Worm (Caenorhabditis elegans) whole organism, L1 larva: Measurements from ENCODE around the gene ZC204.17.

Experiments used
- aly-2 ChIP-seq: fragments of 150-350 bp; optimal IDR thresholded peaks from 2 replicates; lab custom pipeline; 2014; ENCODE audit warnings: missing biosample characterization, missing genetic modification characterization
- blmp-1 ChIP-seq: fragments of 150-350 bp; optimal IDR thresholded peaks from 2 replicates; lab custom pipeline; 2014; ENCODE audit warnings: missing biosample characterization, missing genetic modification characterization
- dpl-1 ChIP-seq, 3 experiments: fragments of 150-350 bp in 2 of 3; sonication (generic microtip) in 1 of 3; optimal IDR thresholded peaks; 2 replicates each; lab custom pipeline; 2014 to 2017; ENCODE audit warnings: missing biosample characterization in 3 of 3, missing genetic modification characterization in 3 of 3, missing genetic modification reagents in 3 of 3
- egl-27 ChIP-seq, 2 experiments: fragments of 150-350 bp in 1 of 2; sonication (generic microtip); optimal IDR thresholded peaks; 3 replicates each; lab custom pipeline; 2017 to 2018; ENCODE audit warnings: missing biosample characterization in 2 of 2, missing genetic modification characterization in 2 of 2, missing genetic modification reagents in 2 of 2
- fkh-10 ChIP-seq: sonication (generic microtip); optimal IDR thresholded peaks from 2 replicates; lab custom pipeline; 2017; ENCODE audit warnings: missing biosample characterization, missing genetic modification reagents, missing genetic modification characterization
- nhr-237 ChIP-seq: fragments of 150-350 bp; optimal IDR thresholded peaks from 2 replicates; lab custom pipeline; 2014; ENCODE audit warnings: missing biosample characterization, missing genetic modification characterization
- nhr-76 ChIP-seq: sonication (generic microtip); optimal IDR thresholded peaks from 2 replicates; lab custom pipeline; 2017; ENCODE audit warnings: missing biosample characterization, missing genetic modification characterization
- unc-62 ChIP-seq: fragments of 150-350 bp; optimal IDR thresholded peaks from 2 replicates; lab custom pipeline; 2014; ENCODE audit warnings: missing biosample characterization, missing genetic modification reagents, missing genetic modification characterization
- vab-15 ChIP-seq: sonication (generic microtip); optimal IDR thresholded peaks from 2 replicates; lab custom pipeline; 2017; ENCODE audit warnings: missing genotype, mild to moderate bottlenecking, missing genetic modification characterization, missing compliant biosample characterization

DNA sequence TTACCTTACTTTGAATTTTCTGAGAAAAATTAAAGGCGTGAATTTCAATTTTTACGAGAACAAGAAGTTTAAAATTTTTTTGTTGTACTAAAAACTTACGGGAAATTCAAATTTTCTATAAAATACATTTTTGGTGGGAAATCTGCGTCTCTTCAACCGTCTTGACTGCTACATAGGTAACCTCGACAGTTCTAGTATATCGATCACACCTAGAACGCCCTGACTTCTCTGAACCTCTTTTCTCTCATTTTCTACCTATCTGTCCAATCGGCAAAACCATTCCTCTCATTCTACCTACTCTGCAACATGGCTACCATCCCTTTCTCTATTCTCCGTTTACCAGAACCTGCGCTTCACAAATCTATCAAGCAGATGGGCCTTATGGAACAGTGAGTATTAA, 37.6 kb upstream of the ZC204.17 start, which contains the start of gene fbxb-25:
- no peak for TF ChIP-seq unc-62 (GFP tag; lab: Kevin White, UChicago)
- TF ChIP-seq blmp-1 (tag; lab: Kevin White, UChicago), result no peak
- TF ChIP-seq aly-2 (tag; lab: Kevin White, UChicago), result no peak
- no peak for TF ChIP-seq vab-15
- TF ChIP-seq egl-27 (tag; optimal IDR thresholded peaks at IDR 0.05; lab: Kevin White, UChicago), result no peak
- TF ChIP-seq fkh-10 (GFP tag; lab: Kevin White, UChicago), result no peak
- no peak for TF ChIP-seq dpl-1 (GFP tag; optimal IDR thresholded peaks at IDR 0.05; lab: Kevin White, UChicago)
- TF ChIP-seq nhr-237, result no peak
- no peak for TF ChIP-seq nhr-76 (tag; lab: Kevin White, UChicago)
